Worm (Caenorhabditis elegans) whole organism, midembryonic: ENCODE data around the gene C38C3.6.

Source experiments
- flt-1 ChIP-seq: fragments of 200-800 bp; sonication (Bioruptor generic); IDR thresholded peaks from 2 replicates; pipeline ENCODE4 v1.3.6; 2022; ENCODE audit warnings: missing genetic modification characterization, missing compliant biosample characterization
- ztf-23 ChIP-seq: fragments of 200-800 bp; sonication (Bioruptor generic); IDR thresholded peaks from 2 replicates; pipeline ENCODE4 v1.3.6; 2022; ENCODE audit warnings: missing genetic modification reagents, missing genetic modification characterization, missing compliant biosample characterization

DNA sequence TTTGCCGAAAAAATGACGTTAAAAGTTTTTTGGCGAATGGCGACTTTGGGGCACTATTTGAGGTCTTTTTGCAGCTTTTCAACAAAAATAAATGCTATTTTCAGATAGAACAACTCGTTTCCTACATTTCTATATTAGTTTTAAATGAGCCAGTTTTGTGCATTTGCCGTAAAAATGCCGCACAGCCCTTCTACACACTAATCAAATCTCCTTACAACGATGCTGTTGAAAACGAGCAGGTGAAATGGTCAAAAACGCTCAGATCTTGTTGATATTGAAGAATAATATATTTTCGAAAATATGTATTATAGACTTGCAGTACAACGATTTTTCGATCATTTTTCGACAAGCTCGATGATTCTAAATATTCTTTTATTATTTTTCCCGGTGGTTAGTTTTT is 36.6 kb downstream of the C38C3.6 start, which contains the start of gene chil-14:
- TF ChIP-seq ztf-23, result no peak
- no peak for TF ChIP-seq flt-1 (GFP tag; lab: Robert Waterston, UW)
